Worm (Caenorhabditis elegans) whole organism, late embryonic: ENCODE data around the gene F18E9.3.

Source experiments
- C08G9.2 ChIP-seq: sonication (generic microtip); optimal IDR thresholded peaks from 2 replicates; lab custom pipeline; 2016; ENCODE audit warnings: mild to moderate bottlenecking, missing genetic modification characterization, moderate library complexity, missing compliant biosample characterization
- C38D4.7 ChIP-seq: fragments of 200-800 bp; sonication (Bioruptor generic); optimal IDR thresholded peaks from 2 replicates; lab custom pipeline; 2018; ENCODE audit warnings: mild to moderate bottlenecking, missing genetic modification characterization, moderate library complexity, missing compliant biosample characterization
- K09A11.1 ChIP-seq: sonication (generic microtip); optimal IDR thresholded peaks from 2 replicates; lab custom pipeline; 2017; ENCODE audit warnings: antibody characterized with exemption, mild to moderate bottlenecking, missing genetic modification characterization, missing compliant biosample characterization; ENCODE audit not compliant: insufficient read depth
- T23F11.4 ChIP-seq: fragments of 200-800 bp; sonication (Bioruptor generic); optimal IDR thresholded peaks from 2 replicates; lab custom pipeline; 2018; ENCODE audit warnings: mild to moderate bottlenecking, missing genetic modification characterization, missing compliant biosample characterization
- Y22D7AL.16 ChIP-seq: sonication (generic microtip); optimal IDR thresholded peaks from 2 replicates; lab custom pipeline; 2016; ENCODE audit warnings: missing genetic modification characterization, missing compliant biosample characterization
- ama-1 ChIP-seq: fragments of 150-350 bp; optimal IDR thresholded peaks from 2 replicates; lab custom pipeline; 2014
- ceh-14 ChIP-seq: sonication (generic microtip); optimal IDR thresholded peaks from 2 replicates; lab custom pipeline; 2016; ENCODE audit warnings: missing genotype, missing genetic modification characterization, missing compliant biosample characterization
- ceh-19 ChIP-seq: fragments of 200-800 bp; sonication (Bioruptor generic); optimal IDR thresholded peaks from 2 replicates; lab custom pipeline; 2018; ENCODE audit warnings: mild to moderate bottlenecking, missing genetic modification characterization, missing compliant biosample characterization
- ceh-2 ChIP-seq: sonication (generic microtip); optimal IDR thresholded peaks from 2 replicates; lab custom pipeline; 2016; ENCODE audit warnings: missing genotype, missing genetic modification characterization, missing compliant biosample characterization
- ceh-24 ChIP-seq: sonication (generic microtip); optimal IDR thresholded peaks from 2 replicates; lab custom pipeline; 2016; ENCODE audit warnings: mild to moderate bottlenecking, missing genetic modification characterization, missing compliant biosample characterization
- ceh-30 ChIP-seq: fragments of 150-350 bp; optimal IDR thresholded peaks from 2 replicates; lab custom pipeline; 2014; ENCODE audit warnings: missing biosample characterization, missing genetic modification characterization
- ceh-9 ChIP-seq: sonication (generic microtip); optimal IDR thresholded peaks from 2 replicates; lab custom pipeline; 2016; ENCODE audit warnings: mild to moderate bottlenecking, missing genetic modification characterization, inconsistent platforms, missing compliant biosample characterization
- che-1 ChIP-seq: sonication (generic microtip); optimal IDR thresholded peaks from 2 replicates; lab custom pipeline; 2016; ENCODE audit warnings: mild to moderate bottlenecking, missing genetic modification characterization, missing compliant biosample characterization
- dmd-4 ChIP-seq: sonication (generic microtip); optimal IDR thresholded peaks from 2 replicates; lab custom pipeline; 2016; ENCODE audit warnings: borderline replicate concordance, missing genetic modification characterization, missing compliant biosample characterization
- dve-1 ChIP-seq: sonication (generic microtip); optimal IDR thresholded peaks from 2 replicates; lab custom pipeline; 2017; ENCODE audit warnings: antibody characterized with exemption, mild to moderate bottlenecking, missing genetic modification characterization, missing compliant biosample characterization
- elt-2 ChIP-seq: sonication (generic microtip); optimal IDR thresholded peaks from 2 replicates; lab custom pipeline; 2016; ENCODE audit warnings: missing genetic modification reagents, missing genetic modification characterization, missing compliant biosample characterization
- ets-4 ChIP-seq: sonication (generic microtip); optimal IDR thresholded peaks from 2 replicates; lab custom pipeline; 2016; ENCODE audit warnings: missing genetic modification characterization, missing compliant biosample characterization
- eyg-1 ChIP-seq: sonication (generic microtip); optimal IDR thresholded peaks from 2 replicates; lab custom pipeline; 2016; ENCODE audit warnings: missing genotype, missing genetic modification characterization, missing compliant biosample characterization
- fax-1 ChIP-seq: sonication (generic microtip); optimal IDR thresholded peaks from 2 replicates; lab custom pipeline; 2016; ENCODE audit warnings: missing genotype, missing genetic modification characterization, missing compliant biosample characterization
- fkh-10 ChIP-seq: fragments of 150-350 bp; optimal IDR thresholded peaks from 2 replicates; lab custom pipeline; 2014; ENCODE audit warnings: missing biosample characterization, missing genetic modification reagents, missing genetic modification characterization
- hlh-13 ChIP-seq: fragments of 200-800 bp; sonication (Bioruptor generic); optimal IDR thresholded peaks from 2 replicates; lab custom pipeline; 2018; ENCODE audit warnings: mild to moderate bottlenecking, missing genetic modification characterization, missing compliant biosample characterization
- hlh-30 ChIP-seq: sonication (generic microtip); optimal IDR thresholded peaks from 2 replicates; lab custom pipeline; 2017; ENCODE audit warnings: antibody characterized with exemption, missing genetic modification characterization, missing compliant biosample characterization; ENCODE audit not compliant: insufficient read depth
- hlh-6 ChIP-seq: sonication (generic microtip); optimal IDR thresholded peaks from 2 replicates; lab custom pipeline; 2016; ENCODE audit warnings: missing genotype, missing genetic modification characterization, missing compliant biosample characterization
- lim-6 ChIP-seq: sonication (generic microtip); optimal IDR thresholded peaks from 2 replicates; lab custom pipeline; 2016; ENCODE audit warnings: missing genetic modification characterization, missing compliant biosample characterization
- madf-2 ChIP-seq: sonication (generic microtip); optimal IDR thresholded peaks from 2 replicates; lab custom pipeline; 2017; ENCODE audit warnings: missing genetic modification characterization, missing compliant biosample characterization
- mec-3 ChIP-seq: sonication (generic microtip); optimal IDR thresholded peaks from 2 replicates; lab custom pipeline; 2016; ENCODE audit warnings: borderline replicate concordance, missing genetic modification characterization, missing compliant biosample characterization
- nhr-232 ChIP-seq: sonication (generic microtip); optimal IDR thresholded peaks from 2 replicates; lab custom pipeline; 2016; ENCODE audit warnings: missing genetic modification characterization, missing compliant biosample characterization
- pag-3 ChIP-seq: sonication (generic microtip); optimal IDR thresholded peaks from 2 replicates; lab custom pipeline; 2016; ENCODE audit warnings: missing compliant biosample characterization, missing genetic modification characterization, borderline replicate concordance
- pax-1 ChIP-seq: fragments of 150-350 bp; optimal IDR thresholded peaks from 2 replicates; lab custom pipeline; 2014; ENCODE audit warnings: missing biosample characterization, missing genetic modification characterization
- pha-2 ChIP-seq: sonication (generic microtip); optimal IDR thresholded peaks from 2 replicates; lab custom pipeline; 2017; ENCODE audit warnings: mild to moderate bottlenecking, missing genetic modification characterization, missing compliant biosample characterization
- pha-4 ChIP-seq: fragments of 150-350 bp; optimal IDR thresholded peaks from 2 replicates; lab custom pipeline; 2018; ENCODE audit warnings: missing biosample characterization, missing genetic modification reagents, missing genetic modification characterization
- pqm-1 ChIP-seq: sonication (generic microtip); optimal IDR thresholded peaks from 2 replicates; lab custom pipeline; 2016; ENCODE audit warnings: missing genetic modification characterization, missing compliant biosample characterization
- ref-2 ChIP-seq: sonication (generic microtip); optimal IDR thresholded peaks from 2 replicates; lab custom pipeline; 2016; ENCODE audit warnings: missing genetic modification characterization, missing compliant biosample characterization
- rnt-1 ChIP-seq: sonication (generic microtip); optimal IDR thresholded peaks from 2 replicates; lab custom pipeline; 2016; ENCODE audit warnings: missing genetic modification characterization, missing compliant biosample characterization
- sox-2 ChIP-seq: fragments of 200-800 bp; sonication (Bioruptor generic); IDR thresholded peaks from 2 replicates; pipeline ENCODE4 v1.3.6; 2022; ENCODE audit warnings: missing genetic modification reagents, missing genetic modification characterization, missing compliant biosample characterization
- sox-4 ChIP-seq: sonication (generic microtip); optimal IDR thresholded peaks from 2 replicates; lab custom pipeline; 2017; ENCODE audit warnings: mild to moderate bottlenecking, missing genetic modification characterization, inconsistent platforms, missing compliant biosample characterization
- tbx-2 ChIP-seq: sonication (generic microtip); optimal IDR thresholded peaks from 2 replicates; lab custom pipeline; 2016; ENCODE audit warnings: missing genetic modification characterization, missing compliant biosample characterization
- tbx-7 ChIP-seq: sonication (generic microtip); optimal IDR thresholded peaks from 2 replicates; lab custom pipeline; 2016; ENCODE audit warnings: missing genotype, missing genetic modification characterization, missing compliant biosample characterization
- ttx-3 ChIP-seq: sonication (generic microtip); optimal IDR thresholded peaks from 2 replicates; lab custom pipeline; 2016; ENCODE audit warnings: missing genetic modification reagents, missing genetic modification characterization, missing compliant biosample characterization
- unc-86 ChIP-seq: sonication (generic microtip); optimal IDR thresholded peaks from 2 replicates; lab custom pipeline; 2016; ENCODE audit warnings: missing genetic modification characterization, missing compliant biosample characterization
- zip-5 ChIP-seq: sonication (generic microtip); optimal IDR thresholded peaks from 2 replicates; lab custom pipeline; 2016; ENCODE audit warnings: missing genetic modification characterization, missing compliant biosample characterization
- ztf-16 ChIP-seq: sonication (generic microtip); optimal IDR thresholded peaks from 2 replicates; lab custom pipeline; 2017; ENCODE audit warnings: missing genetic modification characterization, missing compliant biosample characterization

The F18E9.3 gene

DNA sequence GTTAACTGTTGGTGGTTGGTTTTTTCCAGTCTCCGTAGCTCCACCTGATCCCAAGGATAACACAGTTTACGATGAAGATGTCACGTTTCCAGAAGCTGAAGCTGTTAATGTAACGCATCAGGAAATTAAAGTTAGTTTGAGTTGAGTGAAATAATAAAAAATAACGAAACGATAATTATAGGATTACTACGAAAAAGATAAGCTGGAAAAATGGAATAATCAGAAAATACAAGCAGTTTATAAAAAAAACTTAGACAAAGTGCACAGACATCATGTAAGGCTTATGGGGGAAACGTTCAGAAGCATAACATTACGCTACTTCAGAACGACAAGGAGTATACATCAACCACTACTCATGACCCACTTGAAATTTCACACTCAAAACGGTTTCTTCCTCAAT, 4.5 kb upstream of the F18E9.3 start, which contains the start of gene F18E9.8:
Gene F18E9.8 (minus strand): TSS at position 101 of the 400 bp plus-strand sequence.
- TF ChIP-seq tbx-7 (tag; lab: Kevin White, UChicago) (no peak), ref-2 (tag; lab: Kevin White, UChicago) (no peak), ztf-16 (tag; lab: Kevin White, UChicago) (no peak), unc-86 (tag; lab: Kevin White, UChicago) (no peak), ets-4 (no peak), hlh-30 (tag; lab: Kevin White, UChicago) (no peak), pag-3 (tag; lab: Kevin White, UChicago) (no peak), tbx-2 (tag; lab: Kevin White, UChicago) (no peak), ceh-24 (no peak), ceh-2 (tag; lab: Kevin White, UChicago) (no peak), pha-2 (no peak), Y22D7AL.16 (tag; lab: Kevin White, UChicago) (no peak), pqm-1 (tag; lab: Kevin White, UChicago) (no peak)

DNA sequence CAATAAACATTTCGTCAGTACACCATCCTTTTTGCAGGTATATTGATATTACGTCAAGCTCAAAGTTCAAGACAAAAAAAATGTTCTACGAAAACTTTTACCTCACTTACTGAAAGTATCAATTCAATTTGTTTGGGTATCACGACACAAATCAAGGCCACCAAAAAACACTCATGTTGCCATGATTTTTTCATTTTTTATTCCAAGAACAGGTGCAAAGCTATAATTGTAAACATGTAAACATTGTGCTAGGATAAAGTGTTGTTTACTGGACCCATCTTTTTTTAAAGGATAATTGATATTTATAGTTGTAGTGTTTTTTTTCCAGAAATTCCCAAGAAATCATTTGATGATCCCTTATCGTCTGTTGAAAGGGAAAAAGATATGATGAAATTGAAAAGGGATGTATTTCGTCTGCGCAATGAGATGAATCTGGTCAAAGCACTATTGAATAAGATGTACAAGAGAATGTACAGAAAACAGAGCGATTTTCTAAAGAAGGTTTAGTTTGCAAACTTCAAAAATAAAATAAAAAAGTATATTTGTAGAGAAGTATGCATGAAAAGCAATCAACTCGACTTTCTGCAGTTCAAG, 3.1 kb upstream of the F18E9.3 start:
- TF ChIP-seq sox-4 (no peak), ceh-30 (tag; lab: Kevin White, UChicago) (no peak), ceh-9 (tag; lab: Kevin White, UChicago) (no peak), pha-4 (tag; lab: Kevin White, UChicago) (no peak), C08G9.2 (tag; lab: Kevin White, UChicago) (no peak), ref-2 (tag; lab: Kevin White, UChicago) (no peak), unc-86 (tag; lab: Kevin White, UChicago) (no peak), T23F11.4 (no peak), dmd-4 (tag; lab: Kevin White, UChicago) (no peak)

DNA sequence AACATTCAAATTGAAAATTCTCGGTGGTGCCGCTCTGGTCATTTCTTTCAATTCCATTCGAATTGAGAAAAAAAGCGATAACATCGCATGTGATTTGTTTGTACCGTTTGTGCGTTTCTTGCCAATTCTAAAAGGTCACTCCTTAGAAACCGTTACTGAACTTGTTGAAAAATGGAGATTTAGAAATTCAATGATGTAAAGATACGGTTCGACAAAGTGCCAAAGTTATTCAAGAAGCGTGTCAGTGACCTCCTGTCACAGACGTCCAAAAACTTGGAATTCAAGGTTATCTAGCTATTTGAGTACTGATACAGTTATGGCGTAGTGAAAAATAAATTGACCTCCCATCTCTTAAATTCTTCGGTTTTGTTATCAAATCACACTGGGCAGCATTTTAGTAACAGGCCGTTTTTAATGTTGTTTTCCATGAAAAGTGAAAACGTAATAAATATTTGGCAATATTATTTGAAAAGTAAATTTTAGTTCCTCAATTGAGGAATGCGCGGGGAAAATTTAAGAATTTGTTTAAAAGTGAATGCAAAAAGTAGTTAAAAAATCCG, 1.0 kb upstream of the F18E9.3 start:
- TF ChIP-seq C38D4.7 (GFP tag; lab: Kevin White, UChicago): no peak
- no peak for TF ChIP-seq lim-6 (tag; lab: Kevin White, UChicago)
- no peak for TF ChIP-seq hlh-13

DNA sequence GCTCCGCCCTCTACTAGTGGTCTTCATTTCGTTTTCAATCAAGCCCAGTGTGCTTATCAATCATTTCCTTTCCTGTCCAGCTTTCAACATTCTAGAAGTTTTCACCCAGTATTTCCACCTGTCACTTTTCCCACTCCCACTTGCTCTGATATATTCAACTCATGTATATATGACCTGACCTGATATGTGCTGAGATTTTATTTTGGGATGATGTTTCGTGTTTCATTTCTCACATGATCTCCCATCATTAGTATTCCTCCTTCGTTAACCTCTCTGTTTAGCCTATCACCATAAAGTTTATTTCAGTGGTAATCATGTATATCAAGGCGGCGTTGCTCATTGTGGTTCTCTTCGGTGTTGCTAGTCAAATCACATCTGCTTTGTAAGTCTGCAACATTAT, 6.9 kb downstream of the F18E9.3 start, which contains the start of gene nlp-7:
Gene nlp-7 (plus strand): TSS at position 301 of the 400 bp plus-strand sequence.
- TF ChIP-seq ttx-3: no peak
- TF ChIP-seq ceh-14 (tag; lab: Kevin White, UChicago): no peak
- no peak for TF ChIP-seq T23F11.4
- no peak for TF ChIP-seq K09A11.1 (tag; lab: Kevin White, UChicago)
- TF ChIP-seq ama-1 (lab: Kevin White, UChicago): no peak
- no peak for TF ChIP-seq tbx-2 (tag; lab: Kevin White, UChicago)
- no peak for TF ChIP-seq pha-2
- TF ChIP-seq hlh-6 (tag; lab: Kevin White, UChicago): no peak

DNA sequence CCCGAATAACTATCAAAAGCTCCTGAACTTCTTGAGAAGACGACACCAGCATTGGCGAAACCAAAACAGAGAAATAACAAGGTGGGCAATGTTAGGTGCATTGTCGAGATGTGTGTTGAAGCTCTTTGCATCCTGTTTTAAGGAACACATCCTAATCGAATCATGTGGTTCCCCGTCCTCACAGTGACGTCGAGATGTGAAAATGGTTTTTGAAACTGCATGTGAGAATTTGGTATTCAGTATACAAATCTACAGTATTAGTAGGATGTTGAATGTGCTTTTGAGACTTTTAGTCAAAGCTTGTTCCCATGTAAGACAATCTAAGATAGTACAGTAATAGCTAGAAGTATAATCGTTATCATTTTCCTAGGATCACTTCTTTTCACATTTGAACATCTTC, 11.7 kb downstream of the F18E9.3 start, which contains the start of gene F18E9.7:
Gene F18E9.7 (minus strand): TSS at position 101 of the 400 bp plus-strand sequence.
- TF ChIP-seq elt-2 (tag; lab: Kevin White, UChicago) (no peak), mec-3 (tag; lab: Kevin White, UChicago) (no peak), sox-4 (no peak), dve-1 (no peak), zip-5 (tag; lab: Kevin White, UChicago) (no peak), rnt-1 (tag; lab: Kevin White, UChicago) (no peak), fax-1 (no peak), ceh-14 (tag; lab: Kevin White, UChicago) (no peak), ama-1 (lab: Kevin White, UChicago) (no peak), C08G9.2 (tag; lab: Kevin White, UChicago) (no peak), pha-4 (tag; lab: Kevin White, UChicago) (no peak), ceh-19 (GFP tag; lab: Kevin White, UChicago) (no peak), sox-2 (GFP tag; lab: Robert Waterston, UW) (no peak), che-1 (tag; lab: Kevin White, UChicago) (no peak), nhr-232 (tag; lab: Kevin White, UChicago) (no peak), dmd-4 (tag; lab: Kevin White, UChicago) (no peak), pax-1 (tag; lab: Kevin White, UChicago) (no peak), madf-2 (tag; lab: Kevin White, UChicago) (no peak), eyg-1 (tag; lab: Kevin White, UChicago) (no peak), fkh-10 (GFP tag; lab: Kevin White, UChicago) (no peak)
